Fruit fly (Drosophila melanogaster) whole organism, prepupa: ENCODE measurements around the gene Swip-1.

Experiments
- Blimp-1 ChIP-seq: fragments of 200-800 bp; sonication (Bioruptor generic); optimal IDR thresholded peaks from 3 replicates; lab custom pipeline; 2017; ENCODE audit warnings: missing biosample characterization, missing genetic modification characterization, mild to moderate bottlenecking, moderate library complexity, missing genetic modification reagents
- CG10631 ChIP-seq: fragments of 200-800 bp; sonication (Bioruptor generic); optimal IDR thresholded peaks from 2 replicates; lab custom pipeline; 2016; ENCODE audit warnings: missing biosample characterization, missing genetic modification characterization
- CG10669 ChIP-seq: fragments of 200-800 bp; sonication (Bioruptor generic); optimal IDR thresholded peaks from 3 replicates; lab custom pipeline; 2018; ENCODE audit warnings: missing biosample characterization, mild to moderate bottlenecking, missing genetic modification characterization, moderate library complexity
- CG11762 ChIP-seq: fragments of 200-800 bp; sonication (Bioruptor generic); optimal IDR thresholded peaks from 3 replicates; lab custom pipeline; 2016; ENCODE audit warnings: missing biosample characterization, missing genetic modification characterization; ENCODE audit not compliant: insufficient read depth
- CG11902 ChIP-seq: fragments of 200-800 bp; sonication (Bioruptor generic); optimal IDR thresholded peaks from 3 replicates; lab custom pipeline; 2016; ENCODE audit warnings: missing biosample characterization, missing genetic modification characterization
- CG15336 ChIP-seq: fragments of 200-800 bp; sonication (Bioruptor generic); IDR thresholded peaks from 2 replicates; pipeline ENCODE4 v1.3.6; 2022; ENCODE audit warnings: missing biosample characterization, missing genetic modification characterization
- CG1621 ChIP-seq: fragments of 200-800 bp; sonication (Bioruptor generic); optimal IDR thresholded peaks from 3 replicates; lab custom pipeline; 2018; ENCODE audit warnings: missing biosample characterization, mild to moderate bottlenecking, missing genetic modification characterization
- CG3032 ChIP-seq: fragments of 200-800 bp; optimal IDR thresholded peaks from 2 replicates; lab custom pipeline; 2019; ENCODE audit warnings: missing biosample characterization, mild to moderate bottlenecking, missing genetic modification characterization, moderate library complexity
- CG31627 ChIP-seq: fragments of 200-800 bp; sonication (Bioruptor generic); optimal IDR thresholded peaks from 3 replicates; lab custom pipeline; 2016; ENCODE audit warnings: missing biosample characterization, missing genetic modification characterization
- CG32006 ChIP-seq: fragments of 200-800 bp; sonication (Bioruptor generic); optimal IDR thresholded peaks from 3 replicates; lab custom pipeline; 2017; ENCODE audit warnings: missing biosample characterization, mild to moderate bottlenecking, missing genetic modification characterization
- CG4318 ChIP-seq: fragments of 200-800 bp; sonication (Bioruptor generic); optimal IDR thresholded peaks from 3 replicates; lab custom pipeline; 2017; ENCODE audit warnings: missing biosample characterization, mild to moderate bottlenecking, missing genetic modification characterization
- CG6163 ChIP-seq: fragments of 200-800 bp; sonication (Bioruptor generic); IDR thresholded peaks from 3 replicates; pipeline ENCODE4 v1.3.6; 2022; ENCODE audit warnings: missing biosample characterization, missing genetic modification characterization
- CG6792 ChIP-seq: fragments of 200-800 bp; sonication (Bioruptor generic); optimal IDR thresholded peaks from 3 replicates; lab custom pipeline; 2016; ENCODE audit warnings: missing biosample characterization, missing genetic modification characterization
- CG6808 ChIP-seq: fragments of 200-800 bp; sonication (Bioruptor generic); optimal IDR thresholded peaks from 3 replicates; lab custom pipeline; 2017; ENCODE audit warnings: missing biosample characterization, missing genetic modification characterization, mild to moderate bottlenecking, moderate library complexity, missing genetic modification reagents
- CG6854 ChIP-seq: fragments of 200-800 bp; sonication (Bioruptor generic); optimal IDR thresholded peaks from 2 replicates; lab custom pipeline; 2017; ENCODE audit warnings: missing biosample characterization, mild to moderate bottlenecking, missing genetic modification characterization
- CG7368 ChIP-seq: fragments of 200-800 bp; sonication (Bioruptor generic); optimal IDR thresholded peaks from 3 replicates; lab custom pipeline; 2016; ENCODE audit warnings: missing biosample characterization, missing genetic modification characterization
- CG8119 ChIP-seq: fragments of 200-800 bp; sonication (Bioruptor generic); IDR thresholded peaks from 3 replicates; pipeline ENCODE4 v1.3.6; 2022; ENCODE audit warnings: missing biosample characterization, missing genetic modification characterization
- CG8632 ChIP-seq: fragments of 200-800 bp; sonication (Bioruptor generic); optimal IDR thresholded peaks from 3 replicates; lab custom pipeline; 2016; ENCODE audit warnings: missing biosample characterization, missing genetic modification characterization
- Eip75B ChIP-seq: fragments of 200-800 bp; sonication (Bioruptor generic); optimal IDR thresholded peaks from 3 replicates; lab custom pipeline; 2016; ENCODE audit warnings: missing biosample characterization, missing genetic modification characterization
- Eip78C ChIP-seq: fragments of 200-800 bp; sonication (Bioruptor generic); peaks from one replicate; lab custom pipeline; 2016; ENCODE audit warnings: missing biosample characterization, missing genetic modification characterization
- Eip93F ChIP-seq: fragments of 200-800 bp; sonication (Bioruptor generic); optimal IDR thresholded peaks from 2 replicates; lab custom pipeline; 2016; ENCODE audit warnings: missing biosample characterization, mild to moderate bottlenecking, missing genetic modification characterization
- Ets21C ChIP-seq: fragments of 200-800 bp; sonication (Bioruptor generic); optimal IDR thresholded peaks from 3 replicates; lab custom pipeline; 2016; ENCODE audit warnings: missing biosample characterization, missing genetic modification characterization
- Ets96B ChIP-seq: fragments of 200-800 bp; optimal IDR thresholded peaks from 2 replicates; lab custom pipeline; 2019; ENCODE audit warnings: missing biosample characterization, mild to moderate bottlenecking, missing genetic modification characterization, moderate library complexity
- Hr38 ChIP-seq: sonication (Bioruptor generic); optimal IDR thresholded peaks from 2 replicates; lab custom pipeline; 2016; ENCODE audit warnings: missing biosample characterization, missing genetic modification characterization
- Lpt ChIP-seq: fragments of 200-800 bp; sonication (Bioruptor generic); optimal IDR thresholded peaks from 3 replicates; lab custom pipeline; 2016; ENCODE audit warnings: missing biosample characterization, missing genetic modification characterization
- Met ChIP-seq: fragments of 200-800 bp; sonication (Bioruptor generic); optimal IDR thresholded peaks from 3 replicates; lab custom pipeline; 2016; ENCODE audit warnings: missing biosample characterization, missing genetic modification characterization
- OdsH ChIP-seq: fragments of 200-800 bp; sonication (Bioruptor generic); optimal IDR thresholded peaks from 3 replicates; lab custom pipeline; 2016; ENCODE audit warnings: missing biosample characterization, missing genetic modification characterization
- Smox ChIP-seq: fragments of 200-800 bp; sonication (Bioruptor generic); optimal IDR thresholded peaks from 3 replicates; lab custom pipeline; 2016; ENCODE audit warnings: missing biosample characterization, missing genetic modification characterization
- Sox102F ChIP-seq: fragments of 200-800 bp; sonication (Bioruptor generic); optimal IDR thresholded peaks from 2 replicates; lab custom pipeline; 2016; ENCODE audit warnings: missing biosample characterization, mild to moderate bottlenecking, missing genetic modification characterization
- Sox14 ChIP-seq: fragments of 200-800 bp; sonication (Bioruptor generic); optimal IDR thresholded peaks from 3 replicates; lab custom pipeline; 2016; ENCODE audit warnings: missing biosample characterization, missing genetic modification characterization
- Sox15 ChIP-seq: fragments of 200-800 bp; sonication (Bioruptor generic); optimal IDR thresholded peaks from 3 replicates; lab custom pipeline; 2016; ENCODE audit warnings: missing biosample characterization, missing genetic modification characterization
- acj6 ChIP-seq: fragments of 200-800 bp; sonication (Bioruptor generic); optimal IDR thresholded peaks from 3 replicates; lab custom pipeline; 2016; ENCODE audit warnings: missing biosample characterization, missing genetic modification characterization
- cyc ChIP-seq: fragments of 200-800 bp; sonication (Bioruptor generic); optimal IDR thresholded peaks from 3 replicates; lab custom pipeline; 2016; ENCODE audit warnings: missing biosample characterization, missing genetic modification characterization
- dsx ChIP-seq: fragments of 200-800 bp; optimal IDR thresholded peaks from 3 replicates; lab custom pipeline; 2019; ENCODE audit warnings: missing biosample characterization, mild to moderate bottlenecking, missing genetic modification characterization, moderate library complexity; ENCODE audit not compliant: poor library complexity, severe bottlenecking
- eg ChIP-seq: fragments of 200-800 bp; sonication (Bioruptor generic); IDR thresholded peaks from 3 replicates; pipeline ENCODE4 v1.3.6; 2022; ENCODE audit warnings: missing biosample characterization, missing genetic modification characterization
- fd59A ChIP-seq: fragments of 200-800 bp; sonication (Bioruptor generic); optimal IDR thresholded peaks from 2 replicates; lab custom pipeline; 2017; ENCODE audit warnings: missing biosample characterization, mild to moderate bottlenecking, missing genetic modification characterization, missing genetic modification reagents
- fd85E ChIP-seq: fragments of 200-800 bp; sonication (Bioruptor generic); optimal IDR thresholded peaks from 3 replicates; lab custom pipeline; 2016; ENCODE audit warnings: missing biosample characterization, missing genetic modification characterization
- net ChIP-seq: fragments of 200-800 bp; sonication (Bioruptor generic); optimal IDR thresholded peaks from 3 replicates; lab custom pipeline; 2016; ENCODE audit warnings: missing biosample characterization, missing genetic modification characterization
- pdm3 ChIP-seq: fragments of 200-800 bp; sonication (Bioruptor generic); optimal IDR thresholded peaks from 3 replicates; lab custom pipeline; 2016; ENCODE audit warnings: missing biosample characterization, missing genetic modification characterization
- salr ChIP-seq, 2 experiments: fragments of 200-800 bp; sonication (Bioruptor generic); optimal IDR thresholded peaks; 3 replicates each; lab custom pipeline; 2016 to 2018; ENCODE audit warnings: missing biosample characterization in 2 of 2, missing genetic modification characterization in 2 of 2, mild to moderate bottlenecking in 1 of 2
- spab ChIP-seq: fragments of 200-800 bp; sonication (Bioruptor generic); optimal IDR thresholded peaks from 2 replicates; lab custom pipeline; 2017; ENCODE audit warnings: missing biosample characterization, mild to moderate bottlenecking, missing genetic modification characterization, missing genetic modification reagents
- svp ChIP-seq: fragments of 200-800 bp; sonication (Bioruptor generic); peaks from one replicate; lab custom pipeline; 2016; ENCODE audit warnings: missing biosample characterization, missing genetic modification characterization
- topi ChIP-seq: fragments of 200-800 bp; sonication (Bioruptor generic); optimal IDR thresholded peaks from 3 replicates; lab custom pipeline; 2016; ENCODE audit warnings: missing biosample characterization, missing genetic modification characterization
- vri ChIP-seq: fragments of 200-800 bp; sonication (Bioruptor generic); optimal IDR thresholded peaks from 3 replicates; lab custom pipeline; 2016; ENCODE audit warnings: missing biosample characterization, mild to moderate bottlenecking, missing genetic modification characterization

Swip-1 gene

DNA sequence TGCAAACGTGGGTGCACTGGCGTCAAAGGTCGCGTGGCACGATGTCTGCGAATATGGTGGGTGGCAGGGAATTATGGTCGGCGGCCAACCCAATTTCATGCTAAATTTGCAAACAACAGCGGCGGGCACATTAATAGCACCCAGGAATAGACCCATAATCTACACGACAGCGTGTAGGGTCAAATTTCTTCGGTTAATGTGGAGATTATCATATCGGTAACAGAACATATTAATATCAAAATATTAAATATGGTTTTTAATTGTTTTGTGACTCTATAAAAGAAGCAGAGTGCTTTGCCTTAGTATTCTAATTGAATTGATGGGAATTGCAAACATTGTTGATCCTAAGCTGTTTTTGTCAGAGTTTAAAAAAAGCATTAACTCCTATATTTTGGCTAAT is 8.2 kb downstream of the Swip-1 start (continued):
- TF ChIP-seq CG6808 (GFP tag; lab: Kevin White, UChicago) (no peak), CG8119 (GFP tag; lab: Robert Waterston, UW) (peak; percentile 36; the same call in 1 of the 3 replicates), net (GFP tag; lab: Kevin White, UChicago) (no peak), fd85E (GFP tag; lab: Kevin White, UChicago) (no peak), Lpt (GFP tag; lab: Kevin White, UChicago) (no peak), CG6163 (GFP tag; lab: Robert Waterston, UW) (no peak), Sox102F (GFP tag; lab: Kevin White, UChicago) (no peak), CG32006 (peak; percentile 11), CG8632 (GFP tag; lab: Kevin White, UChicago) (no peak), Eip78C (peak; percentile 71), CG6792 (GFP tag; lab: Kevin White, UChicago) (no peak), CG15336 (GFP tag; lab: Robert Waterston, UW) (peak; percentile 30; the same call in 1 of the 2 replicates), CG7368 (no peak), CG1621 (tag; lab: Kevin White, UChicago) (no peak), pdm3 (no peak), CG10669 (GFP tag; lab: Kevin White, UChicago) (no peak), Sox14 (no peak), salr (GFP tag; optimal IDR thresholded peaks at IDR 0.05; lab: Kevin White, UChicago) (no peak), cyc (GFP tag; lab: Kevin White, UChicago) (no peak)

dm6 chr2L:18976749-18977148 is 10.3 kb downstream of the Swip-1 start:
- TF ChIP-seq cyc (GFP tag; lab: Kevin White, UChicago) (no peak), svp (GFP tag; lab: Kevin White, UChicago) (peak; percentile 42)

dm6 chr2L:18974063-18974779 is 12.9 kb downstream of the Swip-1 start, which contains the start of the genes L2HGDH and CG10431:
L2HGDH (minus strand) TSS chr2L:18974448.
CG10431 (plus strand) TSS chr2L:18974710.
- TF ChIP-seq Blimp-1 (GFP tag; lab: Kevin White, UChicago) (no peak), acj6 (GFP tag; lab: Kevin White, UChicago) (peak; percentile 69), CG11902 (no peak), Lpt (GFP tag; lab: Kevin White, UChicago) (peak; percentile 49), Eip93F (GFP tag; lab: Kevin White, UChicago) (peak; percentile 30), svp (GFP tag; lab: Kevin White, UChicago) (peak; percentile 97), CG1621 (tag; lab: Kevin White, UChicago) (no peak), CG6854 (peak; percentile 57), CG3032 (tag; lab: Kevin White, UChicago) (peak; percentile 69), topi (GFP tag; lab: Kevin White, UChicago) (peak; percentile 65), CG8119 (GFP tag; lab: Robert Waterston, UW) (no peak), CG7368 (peak; percentile 25), CG32006 (no peak), CG10631 (GFP tag; lab: Kevin White, UChicago) (peak; percentile 83), Hr38 (GFP tag; lab: Kevin White, UChicago) (no peak), Met (GFP tag; lab: Kevin White, UChicago) (peak; percentile 70), CG31627 (GFP tag; lab: Kevin White, UChicago) (peak; percentile 65), Sox15 (GFP tag; lab: Kevin White, UChicago) (peak; percentile 29), eg (GFP tag; lab: Robert Waterston, UW) (peak; percentile 74), CG4318 (GFP tag; lab: Kevin White, UChicago) (no peak), Smox (GFP tag; lab: Kevin White, UChicago) (no peak), Sox102F (GFP tag; lab: Kevin White, UChicago) (no peak), Eip75B (no peak), fd59A (GFP tag; lab: Kevin White, UChicago) (peak; percentile 43), CG11762 (GFP tag; lab: Kevin White, UChicago) (peak; percentile 23), dsx (no peak), CG15336 (GFP tag; lab: Robert Waterston, UW) (peak; percentile 34; the same call in 1 of the 2 replicates), Ets21C (GFP tag; lab: Kevin White, UChicago) (peak; percentile 55), OdsH (GFP tag; lab: Kevin White, UChicago) (no peak), cyc (GFP tag; lab: Kevin White, UChicago) (no peak), Ets96B (tag; lab: Kevin White, UChicago) (peak; percentile 52), pdm3 (no peak), Sox14 (peak; percentile 65), vri (GFP tag; lab: Kevin White, UChicago) (peak; percentile 58), fd85E (GFP tag; lab: Kevin White, UChicago) (peak; percentile 31), spab (no peak), CG6163 (GFP tag; lab: Robert Waterston, UW) (0 out of 3 replicates have a peak, but pooled peaks have one; percentile 22), Eip78C (peak; percentile 92)
